Worm (Caenorhabditis elegans): ENCODE data around the gene F28F9.3.

F28F9.3 gene

ce11 chrIV:3856190-3856589 lies 29.5 kb downstream of the F28F9.3 start:
- TF ChIP-seq unc-62 (GFP tag; optimal IDR thresholded peaks at IDR 0.05) = no peak

DNA sequence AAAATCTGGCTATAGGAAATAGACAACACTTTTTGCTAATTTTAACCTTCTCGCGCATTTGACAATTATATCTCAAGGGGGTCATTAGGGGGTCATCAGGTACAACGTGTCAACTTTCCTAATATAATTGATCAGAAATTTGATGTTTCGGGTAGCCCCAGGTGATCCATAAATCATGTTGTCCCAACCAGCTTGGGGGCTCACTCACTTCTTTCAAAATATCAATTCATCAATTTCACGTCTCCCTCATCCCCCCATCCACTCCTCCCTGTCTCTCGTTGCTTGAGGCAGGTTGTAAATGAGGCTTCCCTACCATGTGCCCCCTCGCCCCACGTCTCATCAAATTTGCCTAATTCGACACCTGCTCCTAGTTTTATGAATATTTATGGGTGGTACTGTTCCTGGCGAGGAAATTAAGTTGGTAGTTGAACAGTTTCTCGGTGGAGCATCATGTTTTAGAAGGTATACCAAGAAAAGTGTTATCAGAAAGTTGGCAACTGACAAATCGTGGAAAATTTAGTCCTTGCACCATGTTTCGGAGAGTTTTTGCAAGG lies 31.4 kb downstream of the F28F9.3 start:
- no peak for TF ChIP-seq unc-62 (GFP tag; optimal IDR thresholded peaks at IDR 0.05)

DNA sequence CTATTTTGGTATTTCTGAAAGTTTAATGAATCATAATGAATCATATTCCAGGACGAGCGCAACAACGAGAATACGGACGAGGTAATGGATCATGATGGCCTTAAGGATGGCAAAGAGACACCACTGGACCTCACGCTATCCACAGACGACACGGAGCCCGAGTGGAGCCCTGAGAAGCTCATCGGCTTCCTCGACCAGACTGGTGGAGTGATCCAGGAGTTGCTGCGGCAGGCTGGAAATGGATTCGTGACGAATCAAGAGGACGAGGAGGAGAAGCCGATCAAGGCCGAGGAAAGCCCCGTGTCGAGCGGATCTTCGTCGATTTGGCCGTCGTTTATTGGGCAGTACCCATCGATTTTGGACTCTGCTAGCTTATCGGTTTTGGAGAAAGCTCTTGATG lies 32.9 kb downstream of the F28F9.3 start:
- TF ChIP-seq unc-62 (GFP tag; optimal IDR thresholded peaks at IDR 0.05) = no peak

DNA sequence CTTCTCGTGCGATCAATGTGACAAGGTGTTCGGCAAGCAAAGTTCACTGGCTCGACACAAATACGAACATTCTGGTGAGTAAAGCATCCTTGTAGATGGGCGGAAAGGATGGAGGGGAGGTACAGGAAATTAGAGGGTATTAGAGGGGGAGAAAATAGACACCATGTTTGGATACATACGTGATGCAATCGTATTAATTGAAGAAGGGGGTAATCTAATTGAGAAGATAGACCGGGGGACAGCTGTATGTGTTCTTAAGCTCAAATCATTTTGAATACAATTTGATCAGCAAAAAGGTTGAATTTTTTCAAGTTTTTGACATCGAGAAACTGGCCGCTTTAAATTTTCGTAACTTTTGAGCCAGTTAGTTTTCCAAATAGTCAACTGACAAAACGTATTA lies 33.7 kb downstream of the F28F9.3 start:
- no peak for TF ChIP-seq unc-62 (GFP tag; optimal IDR thresholded peaks at IDR 0.05)

- no peak for TF ChIP-seq unc-62 (GFP tag; optimal IDR thresholded peaks at IDR 0.05)
Observed at ce11 chrIV:3862948-3863347, 36.3 kb downstream of the F28F9.3 start.

- no peak for TF ChIP-seq unc-62 (GFP tag; optimal IDR thresholded peaks at IDR 0.05)
Observed at ce11 chrIV:3864944-3865343, 38.3 kb downstream of the F28F9.3 start, which contains the start of gene aat-8. Gene aat-8 (minus strand): TSS chrIV:3865044.

DNA sequence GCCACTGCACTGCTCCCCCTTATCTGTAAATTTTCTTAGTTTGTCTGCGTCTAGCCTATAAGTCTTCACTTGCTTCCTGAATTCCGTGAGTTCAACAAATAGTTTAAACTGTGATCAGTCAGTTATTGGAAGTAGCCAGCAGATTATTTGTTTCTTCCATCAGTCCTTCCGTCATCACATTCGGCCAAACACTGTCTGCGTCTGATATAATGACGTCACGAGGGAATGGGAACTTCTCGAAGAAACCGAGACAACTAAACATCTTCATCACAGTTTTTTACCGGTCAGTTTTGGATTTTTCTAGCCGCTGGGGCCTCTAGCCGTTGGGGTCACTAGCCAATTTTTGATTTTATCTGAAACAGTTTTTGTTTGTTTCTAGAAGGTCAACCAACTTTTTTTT lies 39.3 kb downstream of the F28F9.3 start:
- TF ChIP-seq unc-62 (GFP tag; optimal IDR thresholded peaks at IDR 0.05) = no peak

ce11 chrIV:3867252-3867651 lies 40.6 kb downstream of the F28F9.3 start, which contains the start of gene F37C4.4:
Gene F37C4.4 (plus strand): TSS chrIV:3867309.
- TF ChIP-seq unc-62 (GFP tag; optimal IDR thresholded peaks at IDR 0.05) = no peak

DNA sequence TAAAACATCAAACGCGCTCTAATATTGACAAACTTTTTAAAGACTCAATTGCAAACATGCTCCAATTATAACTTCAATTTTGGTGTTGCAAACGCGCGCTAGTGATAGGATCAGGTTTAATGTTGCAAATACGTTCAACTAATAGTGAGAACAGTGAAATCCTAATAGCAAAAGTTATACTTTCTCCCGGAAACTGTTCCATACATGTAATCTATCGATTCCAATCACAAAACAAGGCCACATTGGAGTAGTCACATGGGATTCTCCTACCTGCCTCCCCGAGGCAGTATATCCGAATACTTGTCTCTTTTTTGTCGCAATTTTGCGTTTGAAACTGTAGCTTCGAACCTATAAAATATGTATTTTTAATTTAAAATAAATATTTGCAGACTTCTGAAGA lies 43.2 kb downstream of the F28F9.3 start:
- TF ChIP-seq unc-62 (GFP tag; optimal IDR thresholded peaks at IDR 0.05) = no peak

ce11 chrIV:3873195-3873594 lies 46.5 kb downstream of the F28F9.3 start:
- TF ChIP-seq unc-62 (GFP tag; optimal IDR thresholded peaks at IDR 0.05) = no peak

DNA sequence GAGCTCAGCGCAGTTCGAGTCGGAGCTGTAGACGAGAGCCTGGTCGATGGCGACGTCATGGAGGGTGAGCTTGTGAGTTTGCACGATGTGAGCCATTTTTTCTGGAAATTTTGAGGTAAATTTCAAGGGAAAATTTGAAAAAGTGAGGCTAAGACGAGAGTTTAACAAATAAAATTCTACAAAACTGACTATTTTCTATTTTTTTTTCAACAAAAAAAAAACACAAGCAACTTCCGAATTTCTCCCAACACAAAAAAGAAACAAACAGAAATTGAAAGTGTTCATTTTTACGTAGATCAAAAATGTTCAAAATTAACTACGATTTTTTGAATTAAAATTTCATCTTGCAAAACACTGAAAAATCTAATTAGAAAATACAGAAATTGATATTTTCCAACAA lies 47.0 kb downstream of the F28F9.3 start, which contains the start of gene F37C4.5:
Gene F37C4.5, minus strand, starts transcription at position 101 of the 400 bp plus-strand sequence.
- no peak for TF ChIP-seq unc-62 (GFP tag; optimal IDR thresholded peaks at IDR 0.05)

DNA sequence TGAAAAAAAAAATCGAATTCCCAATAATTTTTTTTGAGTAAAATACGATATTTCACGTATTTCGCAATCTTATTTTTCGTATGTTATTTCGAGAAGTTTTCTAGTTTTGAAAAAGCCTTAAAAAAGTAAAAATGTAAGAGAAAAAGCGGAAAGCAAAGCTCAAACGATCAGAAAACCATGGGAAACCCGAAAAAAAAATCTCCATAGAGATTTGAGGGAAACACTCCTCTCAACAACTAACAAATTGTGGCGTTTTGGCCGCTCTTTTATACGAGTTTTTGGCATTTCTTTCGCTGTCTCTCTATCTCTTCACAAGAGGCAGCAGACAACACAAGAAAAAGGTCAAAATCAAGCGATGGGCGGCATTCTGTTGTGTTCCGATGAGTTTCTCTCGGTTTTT lies 47.7 kb downstream of the F28F9.3 start:
- TF ChIP-seq unc-62 (GFP tag; optimal IDR thresholded peaks at IDR 0.05) = no peak

- TF ChIP-seq unc-62 (GFP tag; optimal IDR thresholded peaks at IDR 0.05) = no peak
Observed at ce11 chrIV:3875260-3875659, 48.6 kb downstream of the F28F9.3 start.

- no peak for TF ChIP-seq unc-62 (GFP tag; optimal IDR thresholded peaks at IDR 0.05)
Observed at ce11 chrIV:3876955-3877354, 50.3 kb downstream of the F28F9.3 start.

DNA sequence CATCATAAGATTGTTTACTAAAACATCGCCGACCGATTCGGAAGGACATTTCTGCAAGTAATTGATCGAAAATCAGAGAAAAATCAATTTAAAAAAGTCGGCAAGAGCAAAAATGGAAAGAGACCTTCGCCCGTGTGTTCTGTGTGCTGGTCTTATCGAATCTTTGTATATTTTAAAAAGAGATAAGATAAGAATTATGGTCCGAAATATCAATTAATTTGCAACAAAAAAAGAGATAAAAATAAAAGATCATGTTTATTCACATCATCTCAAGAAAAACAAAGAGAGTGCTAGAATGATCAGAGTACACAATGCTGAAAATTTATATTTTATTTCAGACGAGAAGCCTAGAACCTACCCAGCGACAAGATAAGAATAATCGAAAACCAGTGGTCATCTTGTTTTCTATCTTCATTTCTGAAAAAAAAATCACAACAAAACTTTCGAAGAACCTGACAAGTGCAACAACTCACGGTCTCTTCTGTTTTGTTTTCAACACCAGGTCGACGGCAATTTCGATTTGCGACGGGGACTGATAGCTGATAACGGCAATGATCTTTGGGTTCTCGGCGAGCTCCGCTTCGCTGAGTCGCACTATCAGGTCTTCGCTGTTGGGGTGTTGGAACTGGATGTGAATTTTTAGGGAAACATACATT lies 51.7 kb downstream of the F28F9.3 start, which contains the start of gene F37C4.6:
Gene F37C4.6, minus strand, starts transcription at position 51 of the 656 bp plus-strand sequence.
- TF ChIP-seq unc-62 (GFP tag; optimal IDR thresholded peaks at IDR 0.05) = no peak

DNA sequence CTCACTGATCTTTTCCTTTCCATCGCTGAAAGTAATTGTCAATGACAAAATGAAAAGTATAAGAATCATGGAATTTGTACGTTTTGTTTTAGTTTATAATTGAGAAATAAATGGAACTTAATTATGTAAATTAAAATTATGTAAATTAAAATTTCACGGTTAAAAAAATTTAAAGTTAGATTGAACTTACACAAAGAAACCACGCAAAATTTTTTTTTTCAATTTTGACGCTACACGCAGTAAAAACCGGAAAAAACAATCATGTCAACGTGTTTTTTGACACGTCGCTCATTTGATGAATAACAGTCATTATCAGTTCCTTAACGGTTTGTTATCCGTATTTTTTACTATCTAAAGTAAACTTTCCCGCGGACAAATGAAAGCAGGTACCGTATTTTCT lies 54.4 kb downstream of the F28F9.3 start, which contains the start of the genes F37C4.8 and oac-23:
Gene F37C4.8, minus strand, starts transcription at position 101 of the 400 bp plus-strand sequence.
Gene oac-23, plus strand, starts transcription at position 323 of the 400 bp plus-strand sequence.
- TF ChIP-seq unc-62 (GFP tag; optimal IDR thresholded peaks at IDR 0.05) = no peak

DNA sequence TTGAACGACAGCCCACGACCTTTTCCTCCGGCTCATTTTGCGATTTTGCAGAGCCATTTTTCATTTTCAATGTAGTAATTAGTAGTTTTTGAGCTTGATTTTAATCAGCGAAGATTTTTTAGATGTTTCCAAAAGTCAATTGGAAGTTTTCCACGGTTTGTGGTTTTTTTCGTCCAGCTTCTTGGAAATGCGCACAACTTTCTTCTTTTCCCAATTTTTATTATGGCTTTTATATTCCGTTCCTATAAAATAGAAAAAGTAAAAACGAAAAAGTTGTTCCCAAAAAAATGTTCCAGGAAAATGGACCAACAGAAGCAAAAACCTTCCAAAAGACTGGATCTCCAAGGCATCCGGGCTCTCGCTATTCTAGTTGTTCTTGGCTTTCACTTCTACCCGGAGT lies 58.7 kb downstream of the F28F9.3 start, which contains the start of gene oac-22:
Gene oac-22, plus strand, starts transcription at position 301 of the 400 bp plus-strand sequence.
- TF ChIP-seq unc-62 (GFP tag; optimal IDR thresholded peaks at IDR 0.05) = no peak
